Fruit fly (Drosophila melanogaster): ENCODE data around the gene CG33928.

Gene CG33928

dm6 chr2L:17465915-17466677 lies 29.7 kb upstream of the CG33928 start (continued):
- TF ChIP-seq Sox15 (GFP tag; optimal IDR thresholded peaks at IDR 0.05) (peak; percentile 23), Eip93F (GFP tag; optimal IDR thresholded peaks at IDR 0.05) (no peak), Blimp-1 (GFP tag; optimal IDR thresholded peaks at IDR 0.05) (no peak), fd85E (GFP tag; optimal IDR thresholded peaks at IDR 0.05) (no peak), CG6808 (GFP tag; optimal IDR thresholded peaks at IDR 0.05) (peak; percentile 68), dac (GFP tag; optimal IDR thresholded peaks at IDR 0.05) (peak; percentile 31), CG11902 (GFP tag; optimal IDR thresholded peaks at IDR 0.05) (peak; percentile 45), Hr38 (GFP tag; optimal IDR thresholded peaks at IDR 0.05) (peak; percentile 0), esn (GFP tag; optimal IDR thresholded peaks at IDR 0.05) (peak; percentile 61)

DNA sequence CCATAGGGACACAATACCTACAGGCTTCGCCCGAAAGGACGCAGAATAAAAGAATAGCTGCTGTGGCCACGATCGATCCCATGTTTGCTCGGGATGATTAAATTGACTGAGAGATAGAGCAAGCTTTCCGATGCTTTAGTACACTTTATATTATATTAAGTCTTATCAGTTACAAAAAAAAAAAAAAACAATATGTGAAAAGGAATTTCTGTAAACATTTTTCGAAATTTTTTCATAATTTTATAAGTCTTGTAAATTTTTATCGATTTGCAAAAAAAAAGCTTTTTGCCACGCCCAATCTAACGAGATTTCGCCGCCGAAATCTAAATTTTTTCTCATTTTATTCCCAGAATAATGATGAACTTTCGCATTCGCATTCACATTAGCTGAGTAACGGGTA lies 21.5 kb upstream of the CG33928 start, which contains the start of gene CG18563:
TSS of gene CG18563 (minus strand) at position 101 of the 400 bp plus-strand sequence.
- TF ChIP-seq Eip78C (GFP tag) (peak; percentile 23), pdm3 (GFP tag; optimal IDR thresholded peaks at IDR 0.05) (no peak)

DNA sequence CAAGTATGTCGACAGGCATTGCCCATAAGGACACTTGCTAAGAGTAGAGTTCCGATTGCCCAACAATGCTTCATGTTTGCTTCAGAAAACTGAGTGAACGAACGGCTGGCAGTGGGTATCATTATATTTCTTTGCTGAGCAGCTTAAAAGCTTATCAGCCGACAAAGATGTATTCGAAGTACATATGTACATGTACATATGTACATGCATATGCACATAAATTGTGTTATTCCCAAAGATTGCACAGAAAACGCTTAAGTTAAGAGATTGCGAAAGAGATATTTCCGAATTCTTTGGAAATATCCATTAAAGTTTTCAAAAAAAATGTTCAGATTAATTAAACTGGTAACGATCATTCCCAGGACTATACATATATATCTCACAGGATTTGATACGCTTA lies 19.4 kb upstream of the CG33928 start, which contains the start of gene SPH93:
TSS of gene SPH93 (minus strand) at position 101 of the 400 bp plus-strand sequence.
- TF ChIP-seq CG32006 (GFP tag; optimal IDR thresholded peaks at IDR 0.05): no peak
- no peak for TF ChIP-seq lz (GFP tag; optimal IDR thresholded peaks at IDR 0.05)
- TF ChIP-seq Eip78C (GFP tag): peak; percentile 40

- TF ChIP-seq Eip78C (GFP tag) (peak; percentile 22), CG6854 (GFP tag; optimal IDR thresholded peaks at IDR 0.05) (no peak)
Measured at dm6 chr2L:17452624-17453023, 16.2 kb upstream of the CG33928 start, which contains the start of gene CG5050. Gene CG5050 (plus strand): TSS chr2L:17452924.

dm6 chr2L:17452084-17452483 lies 15.7 kb upstream of the CG33928 start:
- peak; percentile 62 for TF ChIP-seq svp (GFP tag)
- no peak for TF ChIP-seq Met (GFP tag; optimal IDR thresholded peaks at IDR 0.05)

DNA sequence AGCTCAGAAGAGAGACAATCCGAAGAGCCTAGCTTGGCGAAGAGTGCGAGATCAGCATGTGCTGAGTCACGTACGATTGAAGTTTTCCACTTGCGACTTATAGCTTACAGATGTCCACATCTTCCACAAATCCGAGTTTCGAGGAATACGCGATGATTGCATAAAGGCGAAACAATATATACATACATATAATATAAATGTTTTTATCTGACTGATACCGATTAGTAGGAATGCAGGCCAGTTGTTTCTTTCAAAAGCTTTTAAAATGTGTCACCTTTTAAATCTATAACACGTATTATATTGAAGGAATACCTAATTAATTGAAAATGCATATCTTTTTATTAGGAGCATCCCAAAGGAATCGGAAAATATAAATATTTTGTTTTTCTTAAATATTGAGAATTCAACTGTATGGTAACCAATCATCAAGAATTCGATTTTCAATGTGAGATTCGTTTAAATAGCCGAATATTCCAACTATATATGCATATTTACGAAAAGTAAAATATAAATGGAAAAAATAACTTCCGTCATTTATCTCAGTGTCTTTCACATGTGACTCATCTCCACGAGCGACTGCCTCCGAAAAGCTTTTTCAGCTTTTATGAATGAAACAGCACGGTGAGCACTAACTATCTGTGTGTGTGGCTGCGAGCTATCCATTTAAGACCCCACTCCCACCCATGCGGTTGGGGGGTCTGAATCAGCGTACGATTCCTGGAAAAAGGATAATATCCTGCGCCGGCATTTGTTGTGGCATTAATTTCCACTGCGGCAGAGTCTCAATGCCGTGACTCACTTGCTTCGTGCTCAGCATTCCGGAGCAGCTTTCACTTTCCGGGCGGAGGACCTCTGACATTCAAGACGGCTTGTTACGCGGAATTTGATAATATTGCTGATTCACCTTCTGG lies 14.4 kb upstream of the CG33928 start:
- peak; percentile 28 for TF ChIP-seq fd85E (GFP tag; optimal IDR thresholded peaks at IDR 0.05)
- TF ChIP-seq CG7368 (GFP tag; optimal IDR thresholded peaks at IDR 0.05): peak; percentile 65
- TF ChIP-seq CG34406 (GFP tag; optimal IDR thresholded peaks at IDR 0.05): peak; percentile 86
- peak; percentile 62 for TF ChIP-seq CG16779 (tag; optimal IDR thresholded peaks at IDR 0.05)
- no peak for TF ChIP-seq CG9139 (GFP tag; optimal IDR thresholded peaks at IDR 0.05)
- peak; percentile 81 for TF ChIP-seq net (GFP tag; optimal IDR thresholded peaks at IDR 0.05)
- TF ChIP-seq ss (GFP tag; optimal IDR thresholded peaks at IDR 0.05): peak; percentile 3 to 58
- peak; percentile 65 for TF ChIP-seq cyc (GFP tag; optimal IDR thresholded peaks at IDR 0.05)
- no peak; the same call in 2 of the 3 replicates for TF ChIP-seq eg (GFP tag; IDR thresholded peaks at IDR 0.05)
- TF ChIP-seq Eip78C (GFP tag): peak; percentile 96
- peak; percentile 76 for TF ChIP-seq Sox14 (GFP tag; optimal IDR thresholded peaks at IDR 0.05)
- TF ChIP-seq spab (GFP tag; optimal IDR thresholded peaks at IDR 0.05): peak; percentile 52
- peak; percentile 78 for TF ChIP-seq CG3919 (GFP tag; optimal IDR thresholded peaks at IDR 0.05)
- TF ChIP-seq Smox (GFP tag; optimal IDR thresholded peaks at IDR 0.05): peak; percentile 82
- peak; percentile 83 for TF ChIP-seq OdsH (GFP tag; optimal IDR thresholded peaks at IDR 0.05)
- peak; percentile 81 for TF ChIP-seq Met (GFP tag; optimal IDR thresholded peaks at IDR 0.05)
- peak; percentile 10 for TF ChIP-seq fkh (GFP tag; optimal IDR thresholded peaks at IDR 0.05)
- TF ChIP-seq Ets21C (GFP tag; optimal IDR thresholded peaks at IDR 0.05): peak; percentile 59
- TF ChIP-seq dsx (GFP tag; optimal IDR thresholded peaks at IDR 0.05; ENCODE audit: poor library complexity, severe bottlenecking): no peak
- peak; percentile 63; the same call in 2 of the 3 replicates for TF ChIP-seq CG8119 (GFP tag; IDR thresholded peaks at IDR 0.05)
- peak; percentile 77 for TF ChIP-seq CG6792 (GFP tag; optimal IDR thresholded peaks at IDR 0.05)
- TF ChIP-seq topi (GFP tag; optimal IDR thresholded peaks at IDR 0.05): peak; percentile 84
- peak; percentile 62 for TF ChIP-seq Ets96B (tag; optimal IDR thresholded peaks at IDR 0.05)
- peak; percentile 63 for TF ChIP-seq CG3032 (tag; optimal IDR thresholded peaks at IDR 0.05)
- peak; percentile 55 for TF ChIP-seq Lpt (GFP tag; optimal IDR thresholded peaks at IDR 0.05)
